Worm (Caenorhabditis elegans): ENCODE results near the gene C29E4.10.

Gene C29E4.10

ce11 chrIII:7897733-7898132, 39.9 kb upstream of the C29E4.10 start:
- TF ChIP-seq ZK185.1 (tag; optimal IDR thresholded peaks at IDR 0.05; ENCODE audit: poor library complexity, severe bottlenecking), result no peak
- no peak for TF ChIP-seq sptf-2 (GFP tag; optimal IDR thresholded peaks at IDR 0.05)
- TF ChIP-seq dox-1 (GFP tag; IDR thresholded peaks at IDR 0.05), result no peak
- peak; percentile 19 for TF ChIP-seq somi-1 (GFP tag; optimal IDR thresholded peaks at IDR 0.05)
- no peak for TF ChIP-seq lag-1 (GFP tag; IDR thresholded peaks at IDR 0.05)
- no peak for TF ChIP-seq nhr-27 (tag; optimal IDR thresholded peaks at IDR 0.05)

ce11 chrIII:7900733-7901132, 36.9 kb upstream of the C29E4.10 start, which contains the start of gene best-24:
Gene best-24 (plus strand): TSS chrIII:7901033.
- no peak for TF ChIP-seq gei-17 (GFP tag; optimal IDR thresholded peaks at IDR 0.05)
- no peak for TF ChIP-seq athp-1 (tag; optimal IDR thresholded peaks at IDR 0.05)
- no peak for TF ChIP-seq ZK185.1 (tag; optimal IDR thresholded peaks at IDR 0.05; ENCODE audit: poor library complexity, severe bottlenecking)
- TF ChIP-seq efl-1 (GFP tag; optimal IDR thresholded peaks at IDR 0.05), result no peak
- no peak for TF ChIP-seq repo-1 (tag; optimal IDR thresholded peaks at IDR 0.05)
- no peak for TF ChIP-seq ceh-100 (GFP tag; IDR thresholded peaks at IDR 0.05)

ce11 chrIII:7903427-7903826, 34.2 kb upstream of the C29E4.10 start:
- no peak for TF ChIP-seq ztf-25 (GFP tag; IDR thresholded peaks at IDR 0.05)
- TF ChIP-seq pha-4 (tag; optimal IDR thresholded peaks at IDR 0.05), result no peak
- no peak for TF ChIP-seq C06A6.2 (GFP tag; conservative IDR thresholded peaks at IDR 0.05)
- no peak for TF ChIP-seq dox-1 (GFP tag; IDR thresholded peaks at IDR 0.05)
- no peak for TF ChIP-seq ekl-4 (GFP tag; IDR thresholded peaks at IDR 0.05)
- no peak for TF ChIP-seq zim-3 (tag; optimal IDR thresholded peaks at IDR 0.05)
- TF ChIP-seq madf-8 (GFP tag; conservative IDR thresholded peaks at IDR 0.05), result no peak
- TF ChIP-seq nhr-27 (tag; optimal IDR thresholded peaks at IDR 0.05), result no peak
- TF ChIP-seq lin-26 (GFP tag; IDR thresholded peaks at IDR 0.05), result no peak

- TF ChIP-seq D2030.7 (GFP tag; IDR thresholded peaks at IDR 0.05) (no peak), dpff-1 (tag; optimal IDR thresholded peaks at IDR 0.05) (no peak), tlf-1 (GFP tag; optimal IDR thresholded peaks at IDR 0.05) (no peak), C06A6.2 (GFP tag; conservative IDR thresholded peaks at IDR 0.05) (no peak), nhr-179 (tag; optimal IDR thresholded peaks at IDR 0.05) (no peak), lsl-1 (GFP tag; optimal IDR thresholded peaks at IDR 0.05) (no peak), gei-17 (GFP tag; optimal IDR thresholded peaks at IDR 0.05) (no peak), hlh-12 (tag; optimal IDR thresholded peaks at IDR 0.05) (no peak), mcd-1 (GFP tag; IDR thresholded peaks at IDR 0.05) (no peak), ztf-3 (GFP tag; optimal IDR thresholded peaks at IDR 0.05) (no peak)
These were observed 30.1 kb upstream of the C29E4.10 start, which contains the start of gene pcp-5 for ce11 chrIII:7907515-7907914. Gene pcp-5 (minus strand): TSS chrIII:7907615.

ce11 chrIII:7909263-7909662, 28.4 kb upstream of the C29E4.10 start, which contains the start of gene ZK688.1:
Gene ZK688.1 (plus strand): TSS chrIII:7909563.
- TF ChIP-seq tlf-1 (GFP tag; optimal IDR thresholded peaks at IDR 0.05) (no peak), nhr-27 (tag; optimal IDR thresholded peaks at IDR 0.05) (no peak), B0019.2 (GFP tag; conservative IDR thresholded peaks at IDR 0.05) (no peak), F55B11.4 (tag; optimal IDR thresholded peaks at IDR 0.05; ENCODE audit: borderline replicate concordance, insufficient read depth) (no peak), K11D2.4 (GFP tag; IDR thresholded peaks at IDR 0.05) (no peak), rpc-1 (optimal IDR thresholded peaks at IDR 0.05) (no peak), rpc-1 (tag; optimal IDR thresholded peaks at IDR 0.05) (no peak), C06A6.2 (GFP tag; conservative IDR thresholded peaks at IDR 0.05) (no peak), gei-17 (GFP tag; optimal IDR thresholded peaks at IDR 0.05) (no peak), pbrm-1 (GFP tag; IDR thresholded peaks at IDR 0.05) (no peak), ets-4 (GFP tag; optimal IDR thresholded peaks at IDR 0.05) (no peak), attf-6 (GFP tag; IDR thresholded peaks at IDR 0.05) (no peak), dpff-1 (tag; optimal IDR thresholded peaks at IDR 0.05) (no peak), lin-35 (GFP tag; optimal IDR thresholded peaks at IDR 0.05) (no peak), B0336.3 (GFP tag; IDR thresholded peaks at IDR 0.05) (no peak), F57C9.4 (tag; optimal IDR thresholded peaks at IDR 0.05) (no peak), lag-1 (GFP tag; IDR thresholded peaks at IDR 0.05) (no peak), ceh-40 (GFP tag; IDR thresholded peaks at IDR 0.05) (no peak)
